Fruit fly (Drosophila melanogaster) whole organism, prepupa: ENCODE measurements around the gene Gr93d.

ENCODE experiments used
- Blimp-1 ChIP-seq: fragments of 200-800 bp; sonication (Bioruptor generic); optimal IDR thresholded peaks from 3 replicates; lab custom pipeline; 2017; ENCODE audit warnings: missing biosample characterization, missing genetic modification characterization, mild to moderate bottlenecking, moderate library complexity, missing genetic modification reagents
- CG10631 ChIP-seq: fragments of 200-800 bp; sonication (Bioruptor generic); optimal IDR thresholded peaks from 2 replicates; lab custom pipeline; 2016; ENCODE audit warnings: missing biosample characterization, missing genetic modification characterization
- CG10669 ChIP-seq: fragments of 200-800 bp; sonication (Bioruptor generic); optimal IDR thresholded peaks from 3 replicates; lab custom pipeline; 2018; ENCODE audit warnings: missing biosample characterization, mild to moderate bottlenecking, missing genetic modification characterization, moderate library complexity
- CG11294 ChIP-seq: fragments of 200-800 bp; sonication (Bioruptor generic); IDR thresholded peaks from 2 replicates; pipeline ENCODE4 v1.3.6; 2022; ENCODE audit warnings: missing biosample characterization, missing genetic modification characterization
- CG11762 ChIP-seq: fragments of 200-800 bp; sonication (Bioruptor generic); optimal IDR thresholded peaks from 3 replicates; lab custom pipeline; 2016; ENCODE audit warnings: missing biosample characterization, missing genetic modification characterization; ENCODE audit not compliant: insufficient read depth
- CG11902 ChIP-seq: fragments of 200-800 bp; sonication (Bioruptor generic); optimal IDR thresholded peaks from 3 replicates; lab custom pipeline; 2016; ENCODE audit warnings: missing biosample characterization, missing genetic modification characterization
- CG15336 ChIP-seq: fragments of 200-800 bp; sonication (Bioruptor generic); IDR thresholded peaks from 2 replicates; pipeline ENCODE4 v1.3.6; 2022; ENCODE audit warnings: missing biosample characterization, missing genetic modification characterization
- CG16779 ChIP-seq: fragments of 200-800 bp; sonication (Bioruptor generic); optimal IDR thresholded peaks from 3 replicates; lab custom pipeline; 2017; ENCODE audit warnings: missing biosample characterization, mild to moderate bottlenecking, missing genetic modification characterization
- CG3032 ChIP-seq: fragments of 200-800 bp; optimal IDR thresholded peaks from 2 replicates; lab custom pipeline; 2019; ENCODE audit warnings: missing biosample characterization, mild to moderate bottlenecking, missing genetic modification characterization, moderate library complexity
- CG32006 ChIP-seq: fragments of 200-800 bp; sonication (Bioruptor generic); optimal IDR thresholded peaks from 3 replicates; lab custom pipeline; 2017; ENCODE audit warnings: missing biosample characterization, mild to moderate bottlenecking, missing genetic modification characterization
- CG34406 ChIP-seq: fragments of 200-800 bp; sonication (Bioruptor generic); optimal IDR thresholded peaks from 3 replicates; lab custom pipeline; 2016; ENCODE audit warnings: missing biosample characterization, missing genetic modification characterization
- CG3919 ChIP-seq: fragments of 200-800 bp; sonication (Bioruptor generic); optimal IDR thresholded peaks from 3 replicates; lab custom pipeline; 2016; ENCODE audit warnings: missing biosample characterization, missing genetic modification characterization
- CG4318 ChIP-seq: fragments of 200-800 bp; sonication (Bioruptor generic); optimal IDR thresholded peaks from 3 replicates; lab custom pipeline; 2017; ENCODE audit warnings: missing biosample characterization, mild to moderate bottlenecking, missing genetic modification characterization
- CG6276 ChIP-seq: fragments of 200-800 bp; sonication (Bioruptor generic); optimal IDR thresholded peaks from 2 replicates; lab custom pipeline; 2017; ENCODE audit warnings: missing biosample characterization, mild to moderate bottlenecking, missing genetic modification characterization
- CG6792 ChIP-seq: fragments of 200-800 bp; sonication (Bioruptor generic); optimal IDR thresholded peaks from 3 replicates; lab custom pipeline; 2016; ENCODE audit warnings: missing biosample characterization, missing genetic modification characterization
- CG6808 ChIP-seq: fragments of 200-800 bp; sonication (Bioruptor generic); optimal IDR thresholded peaks from 3 replicates; lab custom pipeline; 2017; ENCODE audit warnings: missing biosample characterization, missing genetic modification characterization, mild to moderate bottlenecking, moderate library complexity, missing genetic modification reagents
- CG6854 ChIP-seq: fragments of 200-800 bp; sonication (Bioruptor generic); optimal IDR thresholded peaks from 2 replicates; lab custom pipeline; 2017; ENCODE audit warnings: missing biosample characterization, mild to moderate bottlenecking, missing genetic modification characterization
- CG8119 ChIP-seq: fragments of 200-800 bp; sonication (Bioruptor generic); IDR thresholded peaks from 3 replicates; pipeline ENCODE4 v1.3.6; 2022; ENCODE audit warnings: missing biosample characterization, missing genetic modification characterization
- CG8319 ChIP-seq: fragments of 200-800 bp; sonication (Bioruptor generic); optimal IDR thresholded peaks from 3 replicates; lab custom pipeline; 2016; ENCODE audit warnings: missing biosample characterization, missing genetic modification characterization
- CG9139 ChIP-seq: fragments of 200-800 bp; sonication (Bioruptor generic); optimal IDR thresholded peaks from 3 replicates; lab custom pipeline; 2017; ENCODE audit warnings: missing biosample characterization, mild to moderate bottlenecking, missing genetic modification characterization
- Eip75B ChIP-seq: fragments of 200-800 bp; sonication (Bioruptor generic); optimal IDR thresholded peaks from 3 replicates; lab custom pipeline; 2016; ENCODE audit warnings: missing biosample characterization, missing genetic modification characterization
- Eip78C ChIP-seq: fragments of 200-800 bp; sonication (Bioruptor generic); peaks from one replicate; lab custom pipeline; 2016; ENCODE audit warnings: missing biosample characterization, missing genetic modification characterization
- Ets21C ChIP-seq: fragments of 200-800 bp; sonication (Bioruptor generic); optimal IDR thresholded peaks from 3 replicates; lab custom pipeline; 2016; ENCODE audit warnings: missing biosample characterization, missing genetic modification characterization
- Gug ChIP-seq: fragments of 200-800 bp; sonication (Bioruptor generic); IDR thresholded peaks from 2 replicates; pipeline ENCODE4 v1.3.6; 2022; ENCODE audit warnings: missing biosample characterization, missing genetic modification characterization
- Hr38 ChIP-seq: sonication (Bioruptor generic); optimal IDR thresholded peaks from 2 replicates; lab custom pipeline; 2016; ENCODE audit warnings: missing biosample characterization, missing genetic modification characterization
- Hr39 ChIP-seq: fragments of 200-800 bp; sonication (Bioruptor generic); optimal IDR thresholded peaks from 2 replicates; lab custom pipeline; 2016; ENCODE audit warnings: missing biosample characterization, missing genetic modification characterization
- Lpt ChIP-seq: fragments of 200-800 bp; sonication (Bioruptor generic); optimal IDR thresholded peaks from 3 replicates; lab custom pipeline; 2016; ENCODE audit warnings: missing biosample characterization, missing genetic modification characterization
- Met ChIP-seq: fragments of 200-800 bp; sonication (Bioruptor generic); optimal IDR thresholded peaks from 3 replicates; lab custom pipeline; 2016; ENCODE audit warnings: missing biosample characterization, missing genetic modification characterization
- OdsH ChIP-seq: fragments of 200-800 bp; sonication (Bioruptor generic); optimal IDR thresholded peaks from 3 replicates; lab custom pipeline; 2016; ENCODE audit warnings: missing biosample characterization, missing genetic modification characterization
- Smox ChIP-seq: fragments of 200-800 bp; sonication (Bioruptor generic); optimal IDR thresholded peaks from 3 replicates; lab custom pipeline; 2016; ENCODE audit warnings: missing biosample characterization, missing genetic modification characterization
- Sox14 ChIP-seq: fragments of 200-800 bp; sonication (Bioruptor generic); optimal IDR thresholded peaks from 3 replicates; lab custom pipeline; 2016; ENCODE audit warnings: missing biosample characterization, missing genetic modification characterization
- Sox15 ChIP-seq: fragments of 200-800 bp; sonication (Bioruptor generic); optimal IDR thresholded peaks from 3 replicates; lab custom pipeline; 2016; ENCODE audit warnings: missing biosample characterization, missing genetic modification characterization
- achi ChIP-seq: fragments of 200-800 bp; sonication (Bioruptor generic); optimal IDR thresholded peaks from 3 replicates; lab custom pipeline; 2016; ENCODE audit warnings: missing biosample characterization, missing genetic modification characterization
- acj6 ChIP-seq: fragments of 200-800 bp; sonication (Bioruptor generic); optimal IDR thresholded peaks from 3 replicates; lab custom pipeline; 2016; ENCODE audit warnings: missing biosample characterization, missing genetic modification characterization
- dac ChIP-seq: fragments of 200-800 bp; sonication (Bioruptor generic); optimal IDR thresholded peaks from 2 replicates; lab custom pipeline; 2017; ENCODE audit warnings: missing biosample characterization, mild to moderate bottlenecking, missing genetic modification characterization
- dsx ChIP-seq: fragments of 200-800 bp; optimal IDR thresholded peaks from 3 replicates; lab custom pipeline; 2019; ENCODE audit warnings: missing biosample characterization, mild to moderate bottlenecking, missing genetic modification characterization, moderate library complexity; ENCODE audit not compliant: poor library complexity, severe bottlenecking
- eg ChIP-seq: fragments of 200-800 bp; sonication (Bioruptor generic); IDR thresholded peaks from 3 replicates; pipeline ENCODE4 v1.3.6; 2022; ENCODE audit warnings: missing biosample characterization, missing genetic modification characterization
- fd59A ChIP-seq: fragments of 200-800 bp; sonication (Bioruptor generic); optimal IDR thresholded peaks from 2 replicates; lab custom pipeline; 2017; ENCODE audit warnings: missing biosample characterization, mild to moderate bottlenecking, missing genetic modification characterization, missing genetic modification reagents
- fd85E ChIP-seq: fragments of 200-800 bp; sonication (Bioruptor generic); optimal IDR thresholded peaks from 3 replicates; lab custom pipeline; 2016; ENCODE audit warnings: missing biosample characterization, missing genetic modification characterization
- fkh ChIP-seq: fragments of 200-800 bp; sonication (Bioruptor generic); optimal IDR thresholded peaks from 3 replicates; lab custom pipeline; 2017; ENCODE audit warnings: missing biosample characterization, mild to moderate bottlenecking, missing genetic modification characterization, moderate library complexity
- net ChIP-seq: fragments of 200-800 bp; sonication (Bioruptor generic); optimal IDR thresholded peaks from 3 replicates; lab custom pipeline; 2016; ENCODE audit warnings: missing biosample characterization, missing genetic modification characterization
- pdm3 ChIP-seq: fragments of 200-800 bp; sonication (Bioruptor generic); optimal IDR thresholded peaks from 3 replicates; lab custom pipeline; 2016; ENCODE audit warnings: missing biosample characterization, missing genetic modification characterization
- salr ChIP-seq, 2 experiments: fragments of 200-800 bp; sonication (Bioruptor generic); optimal IDR thresholded peaks; 3 replicates each; lab custom pipeline; 2016 to 2018; ENCODE audit warnings: missing biosample characterization in 2 of 2, missing genetic modification characterization in 2 of 2, mild to moderate bottlenecking in 1 of 2
- spab ChIP-seq: fragments of 200-800 bp; sonication (Bioruptor generic); optimal IDR thresholded peaks from 2 replicates; lab custom pipeline; 2017; ENCODE audit warnings: missing biosample characterization, mild to moderate bottlenecking, missing genetic modification characterization, missing genetic modification reagents
- ss ChIP-seq, 2 experiments: fragments of 200-800 bp; sonication (Bioruptor generic); optimal IDR thresholded peaks; 2 replicates in 1 of 2; 3 replicates in 1 of 2; lab custom pipeline; 2017 to 2018; ENCODE audit warnings: mild to moderate bottlenecking in 2 of 2, missing biosample characterization in 2 of 2, missing genetic modification characterization in 2 of 2, moderate library complexity in 1 of 2
- svp ChIP-seq: fragments of 200-800 bp; sonication (Bioruptor generic); peaks from one replicate; lab custom pipeline; 2016; ENCODE audit warnings: missing biosample characterization, missing genetic modification characterization
- topi ChIP-seq: fragments of 200-800 bp; sonication (Bioruptor generic); optimal IDR thresholded peaks from 3 replicates; lab custom pipeline; 2016; ENCODE audit warnings: missing biosample characterization, missing genetic modification characterization

Gene Gr93d

dm6 chr3R:21828040-21828526, 18.4 kb downstream of the Gr93d start (continued):
- TF ChIP-seq CG6276 (GFP tag; lab: Kevin White, UChicago) (no peak), CG16779 (tag; lab: Kevin White, UChicago) (no peak), dac (GFP tag; lab: Kevin White, UChicago) (no peak), Eip75B (GFP tag; lab: Kevin White, UChicago) (no peak), CG10669 (GFP tag; lab: Kevin White, UChicago) (no peak), CG11902 (peak; percentile 8), eg (no peak), fd59A (no peak), Met (GFP tag; lab: Kevin White, UChicago) (peak; percentile 22), CG6792 (no peak), CG4318 (GFP tag; lab: Kevin White, UChicago) (no peak), Hr39 (GFP tag; lab: Kevin White, UChicago) (peak; percentile 60), OdsH (GFP tag; lab: Kevin White, UChicago) (peak; percentile 20), Eip78C (GFP tag; lab: Kevin White, UChicago) (peak; percentile 73)

dm6 chr3R:21827453-21828039, 18.9 kb downstream of the Gr93d start:
- TF ChIP-seq CG4318 (GFP tag; lab: Kevin White, UChicago) (no peak), CG9139 (GFP tag; lab: Kevin White, UChicago) (no peak), CG10631 (GFP tag; lab: Kevin White, UChicago) (peak; percentile 27), Met (GFP tag; lab: Kevin White, UChicago) (peak; percentile 81), Lpt (no peak), eg (no peak), ss (GFP tag; optimal IDR thresholded peaks at IDR 0.05; lab: Kevin White, UChicago) (peak in 1 of 2 experiments; percentile 1), salr (GFP tag; optimal IDR thresholded peaks at IDR 0.05; lab: Kevin White, UChicago) (peak in 1 of 2 experiments; percentile 15), CG8319 (GFP tag; lab: Kevin White, UChicago) (no peak), CG8119 (GFP tag; lab: Robert Waterston, UW) (no peak; the same call in 2 of the 3 replicates), Sox15 (GFP tag; lab: Kevin White, UChicago) (no peak), CG11294 (GFP tag; lab: Robert Waterston, UW) (no peak), CG6792 (peak; percentile 7), CG6276 (GFP tag; lab: Kevin White, UChicago) (no peak), achi (peak; percentile 52), CG3919 (GFP tag; lab: Kevin White, UChicago) (peak; percentile 16), Hr39 (GFP tag; lab: Kevin White, UChicago) (peak; percentile 67), topi (GFP tag; lab: Kevin White, UChicago) (peak; percentile 73), OdsH (GFP tag; lab: Kevin White, UChicago) (peak; percentile 65), CG34406 (GFP tag; lab: Kevin White, UChicago) (no peak), dsx (GFP tag; lab: Kevin White, UChicago) (no peak), CG11762 (GFP tag; lab: Kevin White, UChicago) (peak; percentile 8), Hr38 (GFP tag; lab: Kevin White, UChicago) (no peak), CG10669 (GFP tag; lab: Kevin White, UChicago) (peak; percentile 9), spab (GFP tag; lab: Kevin White, UChicago) (peak; percentile 3), Eip75B (GFP tag; lab: Kevin White, UChicago) (peak; percentile 25), pdm3 (GFP tag; lab: Kevin White, UChicago) (peak; percentile 48), svp (GFP tag; lab: Kevin White, UChicago) (peak; percentile 86), CG6808 (GFP tag; lab: Kevin White, UChicago) (no peak), CG3032 (tag; lab: Kevin White, UChicago) (peak; percentile 15), Smox (GFP tag; lab: Kevin White, UChicago) (peak; percentile 73), fd85E (GFP tag; lab: Kevin White, UChicago) (no peak), Ets21C (peak; percentile 38), acj6 (peak; percentile 58), net (no peak), fkh (no peak), CG16779 (tag; lab: Kevin White, UChicago) (no peak), fd59A (no peak), Blimp-1 (GFP tag; lab: Kevin White, UChicago) (no peak), Gug (GFP tag; lab: Robert Waterston, UW) (0 out of 2 replicates have a peak, but pooled peaks have one; percentile 12), CG6854 (GFP tag; lab: Kevin White, UChicago) (no peak), Sox14 (GFP tag; lab: Kevin White, UChicago) (peak; percentile 56), CG32006 (GFP tag; lab: Kevin White, UChicago) (peak; percentile 42), CG15336 (GFP tag; lab: Robert Waterston, UW) (peak; percentile 37; the same call in 1 of the 2 replicates)
